Worm (Caenorhabditis elegans): ENCODE results near the gene bgnt-1.5.

ce11 chrX:13238197-13238596 is 6.0 kb upstream of the bgnt-1.5 start, which contains the start of gene K08H2.4:
- TF ChIP-seq ama-1 (optimal IDR thresholded peaks at IDR 0.05), result no peak
- no peak for TF ChIP-seq ceh-9 (tag; optimal IDR thresholded peaks at IDR 0.05)

All from whole organism, late embryonic.